Fruit fly (Drosophila melanogaster) whole organism, wandering third instar larva: ENCODE measurements around the gene CG34117.

ENCODE experiments used
- Abd-B ChIP-seq: fragments of >200 bp; optimal IDR thresholded peaks from 2 replicates; lab custom pipeline; 2017; ENCODE audit warnings: missing biosample characterization, missing genetic modification characterization
- CG32264 ChIP-seq: fragments of 200-800 bp; sonication (Bioruptor generic); optimal IDR thresholded peaks from 2 replicates; lab custom pipeline; 2016; ENCODE audit warnings: missing biosample characterization, missing genetic modification characterization
- CG9705 ChIP-seq: fragments of 200-800 bp; sonication (Bioruptor generic); optimal IDR thresholded peaks from 2 replicates; lab custom pipeline; 2018; ENCODE audit warnings: missing biosample characterization, mild to moderate bottlenecking, missing genetic modification characterization
- CrebA ChIP-seq: fragments of 200-800 bp; sonication (Bioruptor generic); optimal IDR thresholded peaks from 2 replicates; lab custom pipeline; 2016; ENCODE audit warnings: missing biosample characterization, mild to moderate bottlenecking, missing genetic modification characterization, borderline replicate concordance
- Dfd ChIP-seq: fragments of >200 bp; optimal IDR thresholded peaks from 2 replicates; lab custom pipeline; 2017; ENCODE audit warnings: missing biosample characterization, missing genetic modification characterization
- Dif ChIP-seq: fragments of 200-275, 200-300 bp; sonication (Bioruptor generic); optimal IDR thresholded peaks from 2 replicates; lab custom pipeline; 2018; ENCODE audit warnings: missing biosample characterization, missing genetic modification characterization; ENCODE audit not compliant: partially characterized antibody
- GATAd ChIP-seq: sonication (Bioruptor generic); optimal IDR thresholded peaks from 2 replicates; lab custom pipeline; 2016; ENCODE audit warnings: missing biosample characterization, missing genetic modification characterization
- HLH106 ChIP-seq: fragments of 200-800 bp; optimal IDR thresholded peaks from 3 replicates; lab custom pipeline; 2019; ENCODE audit warnings: missing biosample characterization, mild to moderate bottlenecking, missing genetic modification characterization, moderate library complexity
- Hnf4 ChIP-seq: fragments of 200-800 bp; sonication (Bioruptor generic); optimal IDR thresholded peaks from 2 replicates; lab custom pipeline; 2016; ENCODE audit warnings: missing biosample characterization, mild to moderate bottlenecking, missing genetic modification characterization
- Hr78 ChIP-seq: fragments of >200 bp; optimal IDR thresholded peaks from 2 replicates; lab custom pipeline; 2017; ENCODE audit warnings: missing biosample characterization, missing genetic modification characterization
- Hr83 ChIP-seq: fragments of 200-300 bp; sonication (Bioruptor generic); optimal IDR thresholded peaks from 2 replicates; lab custom pipeline; 2016; ENCODE audit warnings: missing biosample characterization, mild to moderate bottlenecking, missing genetic modification characterization, moderate library complexity; ENCODE audit not compliant: poor library complexity, severe bottlenecking
- Jra ChIP-seq: sonication (Bioruptor generic); optimal IDR thresholded peaks from 2 replicates; lab custom pipeline; 2016; ENCODE audit warnings: missing biosample characterization, missing genetic modification characterization
- Mio ChIP-seq: sonication (Bioruptor generic); optimal IDR thresholded peaks from 2 replicates; lab custom pipeline; 2016; ENCODE audit warnings: missing biosample characterization, missing genetic modification characterization
- Myc ChIP-seq: fragments of >200 bp; optimal IDR thresholded peaks from 2 replicates; lab custom pipeline; 2017
- N ChIP-seq: fragments of >200 bp; optimal IDR thresholded peaks from 2 replicates; lab custom pipeline; 2018; ENCODE audit warnings: missing biosample characterization, missing external identifiers, missing genetic modification characterization
- OdsH ChIP-seq: fragments of 200-800 bp; sonication (Bioruptor generic); optimal IDR thresholded peaks from 2 replicates; lab custom pipeline; 2016; ENCODE audit warnings: missing biosample characterization, mild to moderate bottlenecking, missing genetic modification characterization
- Rel ChIP-seq, 2 experiments: fragments of 200-800 bp; sonication (Bioruptor generic) in 1 of 2; optimal IDR thresholded peaks; 2 replicates in 1 of 2; 3 replicates in 1 of 2; lab custom pipeline; 2016 to 2019; ENCODE audit warnings: mild to moderate bottlenecking in 2 of 2, missing biosample characterization in 2 of 2, missing genetic modification characterization in 2 of 2, moderate library complexity in 1 of 2
- Sp1 ChIP-seq: fragments of 200-800 bp; sonication (Bioruptor generic); optimal IDR thresholded peaks from 3 replicates; lab custom pipeline; 2019; ENCODE audit warnings: missing biosample characterization, mild to moderate bottlenecking, missing genetic modification characterization, moderate library complexity
- Vsx2 ChIP-seq: fragments of 200-300, 225-300 bp; sonication (Bioruptor generic); optimal IDR thresholded peaks from 2 replicates; lab custom pipeline; 2018; ENCODE audit warnings: missing biosample characterization, missing genetic modification characterization; ENCODE audit not compliant: partially characterized antibody
- br ChIP-seq: fragments of 200-800 bp; sonication (Bioruptor generic); optimal IDR thresholded peaks from 2 replicates; lab custom pipeline; 2016; ENCODE audit warnings: missing biosample characterization, missing genetic modification characterization
- brk ChIP-seq: fragments of 200-800 bp; sonication (Bioruptor generic); optimal IDR thresholded peaks from 2 replicates; lab custom pipeline; 2016; ENCODE audit warnings: missing biosample characterization, mild to moderate bottlenecking, missing genetic modification characterization
- dl ChIP-seq, 2 experiments: fragments of 175-275, 200-275 bp in 1 of 2; fragments of 200-275 bp in 1 of 2; sonication (Bioruptor generic); optimal IDR thresholded peaks; lab custom pipeline; 2018; ENCODE audit warnings: mild to moderate bottlenecking in 2 of 2, missing biosample characterization in 2 of 2, missing genetic modification characterization in 2 of 2, moderate library complexity in 2 of 2; ENCODE audit not compliant: partially characterized antibody in 2 of 2, insufficient read depth in 1 of 2
- dmrt93B ChIP-seq: fragments of 200-800 bp; sonication (Bioruptor generic); optimal IDR thresholded peaks from 2 replicates; lab custom pipeline; 2018; ENCODE audit warnings: missing biosample characterization, mild to moderate bottlenecking, missing genetic modification characterization
- dsf ChIP-seq: sonication (Bioruptor generic); optimal IDR thresholded peaks from 2 replicates; lab custom pipeline; 2016; ENCODE audit warnings: missing biosample characterization, missing genetic modification characterization, borderline replicate concordance
- ey ChIP-seq: fragments of 200-800 bp; sonication (Bioruptor generic); optimal IDR thresholded peaks from 2 replicates; lab custom pipeline; 2016; ENCODE audit warnings: missing biosample characterization, missing genetic modification characterization
- foxo ChIP-seq, 2 experiments: fragments of 200-800 bp; sonication (Bioruptor generic); optimal IDR thresholded peaks; 2 replicates in 1 of 2; 3 replicates in 1 of 2; lab custom pipeline; 2016 to 2017; ENCODE audit warnings: missing biosample characterization in 2 of 2, missing genetic modification characterization in 2 of 2
- fru ChIP-seq: fragments of 200-800 bp; sonication (Bioruptor generic); optimal IDR thresholded peaks from 3 replicates; lab custom pipeline; 2016; ENCODE audit warnings: missing biosample characterization, mild to moderate bottlenecking, missing genetic modification characterization
- jim ChIP-seq: fragments of 175-275, 200-325 bp; sonication (Bioruptor generic); optimal IDR thresholded peaks from 2 replicates; lab custom pipeline; 2016; ENCODE audit warnings: missing biosample characterization, mild to moderate bottlenecking, missing genetic modification characterization
- lola ChIP-seq: fragments of >200 bp; optimal IDR thresholded peaks from 2 replicates; lab custom pipeline; 2017; ENCODE audit warnings: missing biosample characterization, missing genetic modification characterization
- pan ChIP-seq: fragments of >200 bp; optimal IDR thresholded peaks from 2 replicates; lab custom pipeline; 2017
- psq ChIP-seq: fragments of 200-800 bp; sonication (Bioruptor generic); optimal IDR thresholded peaks from 3 replicates; lab custom pipeline; 2017; ENCODE audit warnings: missing biosample characterization, mild to moderate bottlenecking, missing genetic modification characterization, moderate library complexity
- rgr ChIP-seq: fragments of 200-800 bp; sonication (Bioruptor generic); optimal IDR thresholded peaks from 3 replicates; lab custom pipeline; 2016; ENCODE audit warnings: missing biosample characterization, mild to moderate bottlenecking, missing genetic modification characterization
- sage ChIP-seq: fragments of 200-800 bp; sonication (Bioruptor generic); optimal IDR thresholded peaks from 2 replicates; lab custom pipeline; 2016; ENCODE audit warnings: missing biosample characterization, mild to moderate bottlenecking, missing genetic modification characterization
- sv ChIP-seq: fragments of 200-800 bp; sonication (Bioruptor generic); optimal IDR thresholded peaks from 3 replicates; lab custom pipeline; 2016; ENCODE audit warnings: missing biosample characterization, missing genetic modification characterization
- tai ChIP-seq: sonication (Bioruptor generic); optimal IDR thresholded peaks from 2 replicates; lab custom pipeline; 2016; ENCODE audit warnings: missing biosample characterization, missing genetic modification characterization
- usp ChIP-seq: fragments of >200 bp; optimal IDR thresholded peaks from 2 replicates; lab custom pipeline; 2017; ENCODE audit warnings: missing biosample characterization, missing genetic modification characterization
- woc ChIP-seq: sonication (Bioruptor generic); optimal IDR thresholded peaks from 2 replicates; lab custom pipeline; 2016; ENCODE audit warnings: missing biosample characterization, mild to moderate bottlenecking, missing genetic modification characterization

Gene CG34117

dm6 chr3R:9353276-9353652 lies 46.6 kb downstream of the CG34117 start (continued):
- TF ChIP-seq fru (peak; percentile 74), Mio (no peak), psq (GFP tag; lab: Kevin White, UChicago) (peak; percentile 79), foxo (GFP tag; optimal IDR thresholded peaks at IDR 0.05; lab: Kevin White, UChicago) (peak in 1 of 2 experiments; percentile 78), Vsx2 (GFP tag; lab: Kevin White, UChicago) (no peak), GATAd (GFP tag; lab: Kevin White, UChicago) (no peak), Sp1 (peak; percentile 83)

dm6 chr3R:9352595-9353275 lies 47.1 kb downstream of the CG34117 start:
- no peak for TF ChIP-seq brk (GFP tag; lab: Kevin White, UChicago)
- TF ChIP-seq Sp1: no peak
- TF ChIP-seq N (GFP tag; lab: Kevin White, UChicago): no peak
- no peak for TF ChIP-seq Rel (GFP tag; optimal IDR thresholded peaks at IDR 0.05; lab: Kevin White, UChicago)
- peak; percentile 10 for TF ChIP-seq Rel (tag; optimal IDR thresholded peaks at IDR 0.05; lab: Kevin White, UChicago)
- no peak for TF ChIP-seq tai
- TF ChIP-seq Myc: no peak
- TF ChIP-seq dl (GFP tag; optimal IDR thresholded peaks at IDR 0.05; lab: Kevin White, UChicago; ENCODE audit: insufficient read depth in 1 of 2, partially characterized antibody in 2 of 2): peak; percentile 33 to 61
- TF ChIP-seq dsf: no peak
- TF ChIP-seq CG32264 (GFP tag; lab: Kevin White, UChicago): no peak
- TF ChIP-seq Vsx2 (GFP tag; lab: Kevin White, UChicago): no peak
- peak; percentile 65 for TF ChIP-seq Dif (GFP tag; lab: Kevin White, UChicago)
- TF ChIP-seq dmrt93B: no peak
- no peak for TF ChIP-seq sage
- no peak for TF ChIP-seq HLH106 (tag; lab: Kevin White, UChicago)
- no peak for TF ChIP-seq Abd-B (GFP tag; lab: Kevin White, UChicago)
- peak; percentile 10 for TF ChIP-seq Hr83 (GFP tag; lab: Kevin White, UChicago)
- TF ChIP-seq OdsH (GFP tag; lab: Kevin White, UChicago): no peak
- no peak for TF ChIP-seq CrebA (GFP tag; lab: Kevin White, UChicago)
- TF ChIP-seq woc (GFP tag; lab: Kevin White, UChicago): no peak
- no peak for TF ChIP-seq usp
- TF ChIP-seq Jra (GFP tag; lab: Kevin White, UChicago): no peak
- TF ChIP-seq Hr78 (GFP tag; lab: Kevin White, UChicago): no peak
- no peak for TF ChIP-seq rgr

- TF ChIP-seq pan (lab: Kevin White, UChicago) (peak; percentile 17), psq (GFP tag; lab: Kevin White, UChicago) (no peak), brk (GFP tag; lab: Kevin White, UChicago) (peak; percentile 27), br (GFP tag; lab: Kevin White, UChicago) (peak; percentile 31), ey (GFP tag; lab: Kevin White, UChicago) (peak; percentile 64), GATAd (GFP tag; lab: Kevin White, UChicago) (no peak), lola (GFP tag; lab: Kevin White, UChicago) (no peak), Sp1 (peak; percentile 12), Myc (no peak), Hr83 (GFP tag; lab: Kevin White, UChicago) (no peak), sv (GFP tag; lab: Kevin White, UChicago) (peak; percentile 52), N (GFP tag; lab: Kevin White, UChicago) (no peak), OdsH (GFP tag; lab: Kevin White, UChicago) (peak; percentile 60), rgr (peak; percentile 66), Hr78 (GFP tag; lab: Kevin White, UChicago) (no peak), woc (GFP tag; lab: Kevin White, UChicago) (peak; percentile 8), dl (GFP tag; optimal IDR thresholded peaks at IDR 0.05; lab: Kevin White, UChicago; ENCODE audit: insufficient read depth in 1 of 2, partially characterized antibody in 2 of 2) (no peak), sage (no peak), dsf (no peak), Hnf4 (GFP tag; lab: Kevin White, UChicago) (no peak), dmrt93B (peak; percentile 25), CG9705 (no peak), CrebA (GFP tag; lab: Kevin White, UChicago) (no peak), usp (no peak), jim (GFP tag; lab: Kevin White, UChicago) (no peak), Abd-B (GFP tag; lab: Kevin White, UChicago) (no peak), Rel (GFP tag; optimal IDR thresholded peaks at IDR 0.05; lab: Kevin White, UChicago) (no peak), Rel (tag; optimal IDR thresholded peaks at IDR 0.05; lab: Kevin White, UChicago) (peak; percentile 84), Dif (GFP tag; lab: Kevin White, UChicago) (no peak), CG32264 (GFP tag; lab: Kevin White, UChicago) (no peak), tai (no peak), Vsx2 (GFP tag; lab: Kevin White, UChicago) (no peak), fru (peak; percentile 59), foxo (GFP tag; optimal IDR thresholded peaks at IDR 0.05; lab: Kevin White, UChicago) (peak in 1 of 2 experiments; percentile 49), Jra (GFP tag; lab: Kevin White, UChicago) (no peak), Mio (no peak), Dfd (GFP tag; lab: Kevin White, UChicago) (no peak), HLH106 (tag; lab: Kevin White, UChicago) (peak; percentile 4)
Observed at dm6 chr3R:9351415-9352379, 48.2 kb downstream of the CG34117 start.
